Worm (Caenorhabditis elegans) whole organism, mixed stage, embryonic: Measurements from ENCODE around the gene sra-30.

Experiments used
- drap-1 ChIP-seq: fragments of 200-800 bp; sonication (Bioruptor generic); optimal IDR thresholded peaks from 3 replicates; lab custom pipeline; 2018; ENCODE audit warnings: mild to moderate bottlenecking, missing genetic modification characterization, missing compliant biosample characterization
- elt-1 ChIP-seq: sonication (generic microtip); optimal IDR thresholded peaks from 2 replicates; lab custom pipeline; 2017; ENCODE audit warnings: missing genetic modification characterization, mild to moderate bottlenecking, missing compliant biosample characterization, antibody characterized with exemption, moderate library complexity, borderline replicate concordance; ENCODE audit not compliant: insufficient read depth
- nhr-28 ChIP-seq: fragments of 150-350 bp; optimal IDR thresholded peaks from 2 replicates; lab custom pipeline; 2014; ENCODE audit warnings: missing biosample characterization, missing genetic modification characterization
- unc-39 ChIP-seq: fragments of 150-350 bp; optimal IDR thresholded peaks from 2 replicates; lab custom pipeline; 2014; ENCODE audit warnings: missing biosample characterization, missing genetic modification characterization
- ztf-11 ChIP-seq: fragments of 150-350 bp; optimal IDR thresholded peaks from 2 replicates; lab custom pipeline; 2014; ENCODE audit warnings: missing biosample characterization, missing genetic modification characterization

DNA sequence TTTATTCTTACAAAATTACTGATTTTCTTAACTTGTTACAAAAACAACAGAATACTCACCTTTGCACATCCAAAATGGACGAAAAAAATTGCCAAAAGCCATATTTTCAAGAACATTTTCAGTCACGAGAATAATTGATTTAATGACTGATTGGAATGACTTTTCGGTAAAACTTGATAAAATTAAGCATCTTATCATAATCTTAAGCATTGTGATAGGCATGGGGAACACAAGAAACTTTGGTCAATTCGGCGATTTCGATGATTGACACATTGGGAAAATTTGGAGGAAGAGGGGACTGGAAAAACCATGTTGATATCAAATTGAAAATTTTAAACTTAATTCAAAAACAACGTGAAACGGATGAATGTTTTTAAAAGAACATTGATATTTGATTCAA is 12.6 kb upstream of the sra-30 start, which contains the start of gene Y40H7A.10:
- TF ChIP-seq drap-1 (GFP tag; lab: Kevin White, UChicago), result no peak
- TF ChIP-seq elt-1 (tag; lab: Kevin White, UChicago), result no peak
- no peak for TF ChIP-seq ztf-11 (tag; lab: Kevin White, UChicago)
- TF ChIP-seq unc-39 (tag; lab: Kevin White, UChicago), result no peak
- no peak for TF ChIP-seq nhr-28 (tag; lab: Kevin White, UChicago)
